Fruit fly (Drosophila melanogaster): ENCODE results near the gene Snoo.

Gene Snoo

DNA sequence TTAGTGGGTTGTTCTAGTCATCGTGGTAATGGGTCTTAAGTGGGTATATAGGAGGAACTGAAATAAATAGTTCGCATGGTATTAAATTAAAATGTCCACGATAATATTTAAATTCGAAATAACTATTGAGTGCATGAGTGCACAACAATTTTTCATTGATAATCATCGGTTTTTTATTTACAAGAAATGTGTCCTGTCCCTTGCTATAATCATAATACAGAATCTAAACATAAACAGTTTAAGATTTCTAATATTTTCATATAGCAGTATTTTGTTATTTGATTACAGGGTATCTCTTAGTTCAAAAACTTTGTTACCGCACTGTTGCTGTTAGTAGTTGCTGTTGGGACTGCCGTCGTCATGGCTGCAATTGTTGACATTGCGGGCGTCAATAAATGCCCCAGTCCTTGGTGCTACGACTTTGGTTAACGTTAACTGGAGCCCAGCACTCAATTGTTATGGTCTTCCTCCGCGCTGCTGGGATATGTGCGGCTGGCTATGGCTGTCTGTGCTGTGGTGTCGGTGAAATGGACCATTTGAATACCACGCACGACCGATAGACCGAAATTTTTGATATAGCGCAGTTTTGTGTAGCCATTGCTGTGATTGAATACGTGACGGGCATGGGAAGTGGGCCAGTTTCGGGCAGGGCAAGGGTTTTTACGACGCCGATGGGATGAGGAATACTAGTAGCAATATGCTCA lies 112.0 kb downstream of the Snoo start (continued):
- TF ChIP-seq B-H2 (GFP tag; optimal IDR thresholded peaks at IDR 0.05) (no peak), CG30020 (tag; optimal IDR thresholded peaks at IDR 0.05) (no peak), CG6813 (GFP tag; optimal IDR thresholded peaks at IDR 0.05) (peak; percentile 28), CG8765 (GFP tag; IDR thresholded peaks at IDR 0.05) (no peak), lola (GFP tag; optimal IDR thresholded peaks at IDR 0.05) (no peak), CG12071 (GFP tag; optimal IDR thresholded peaks at IDR 0.05) (no peak), CG3847 (GFP tag; IDR thresholded peaks at IDR 0.05) (0 out of 2 replicates have a peak, but pooled peaks have one; percentile 22), yki (optimal IDR thresholded peaks at IDR 0.05) (no peak), org-1 (GFP tag; optimal IDR thresholded peaks at IDR 0.05) (peak; percentile 49), CG6254 (GFP tag; optimal IDR thresholded peaks at IDR 0.05) (no peak), gro (GFP tag; optimal IDR thresholded peaks at IDR 0.05) (peak; percentile 58), Side (GFP tag; optimal IDR thresholded peaks at IDR 0.05) (no peak), Dip2 (GFP tag; IDR thresholded peaks at IDR 0.05) (no peak), sc (optimal IDR thresholded peaks at IDR 0.05) (no peak), sc (GFP tag; optimal IDR thresholded peaks at IDR 0.05) (no peak), sr (GFP tag; IDR thresholded peaks at IDR 0.05) (no peak), Poxn (GFP tag; IDR thresholded peaks at IDR 0.05) (no peak), CG8944 (GFP tag; optimal IDR thresholded peaks at IDR 0.05) (no peak), CG16813 (GFP tag; IDR thresholded peaks at IDR 0.05; ENCODE audit: partially characterized antibody) (no peak), CG10979 (tag; optimal IDR thresholded peaks at IDR 0.05) (no peak), Sin3A (optimal IDR thresholded peaks at IDR 0.05) (no peak), grn (GFP tag; optimal IDR thresholded peaks at IDR 0.05) (no peak), luna (GFP tag; optimal IDR thresholded peaks at IDR 0.05) (no peak), odd (GFP tag; optimal IDR thresholded peaks at IDR 0.05) (no peak), CG10274 (GFP tag; optimal IDR thresholded peaks at IDR 0.05) (no peak), wor (GFP tag; IDR thresholded peaks at IDR 0.05) (no peak), Sox100B (GFP tag; optimal IDR thresholded peaks at IDR 0.05) (peak; percentile 44), croc (GFP tag; conservative IDR thresholded peaks at IDR 0.05) (no peak), dan (GFP tag; IDR thresholded peaks at IDR 0.05) (no peak), CG18599 (GFP tag; optimal IDR thresholded peaks at IDR 0.05) (peak; percentile 78), lab (GFP tag; optimal IDR thresholded peaks at IDR 0.05) (peak; percentile 66), D (optimal IDR thresholded peaks at IDR 0.05) (no peak), D (GFP tag; optimal IDR thresholded peaks at IDR 0.05) (peak; percentile 17), CG1603 (tag; optimal IDR thresholded peaks at IDR 0.05) (no peak), CG14965 (GFP tag; optimal IDR thresholded peaks at IDR 0.05; ENCODE audit: borderline replicate concordance) (no peak), CG43689 (GFP tag; IDR thresholded peaks at IDR 0.05) (no peak), CG6272 (GFP tag; IDR thresholded peaks at IDR 0.05) (no peak), jumu (GFP tag; optimal IDR thresholded peaks at IDR 0.05) (no peak), seq (GFP tag; IDR thresholded peaks at IDR 0.05) (peak; percentile 33; the same call in 1 of the 2 replicates), CG7786 (GFP tag; optimal IDR thresholded peaks at IDR 0.05) (peak; percentile 16), CG10543 (GFP tag; optimal IDR thresholded peaks at IDR 0.05) (no peak), ERR (GFP tag; optimal IDR thresholded peaks at IDR 0.05) (no peak), scrt (GFP tag; optimal IDR thresholded peaks at IDR 0.05) (peak; percentile 63), CG2120 (GFP tag; optimal IDR thresholded peaks at IDR 0.05) (peak; percentile 77), Meics (GFP tag; optimal IDR thresholded peaks at IDR 0.05) (peak; percentile 74), stc (GFP tag; IDR thresholded peaks at IDR 0.05) (no peak), BEAF-32 (GFP tag; optimal IDR thresholded peaks at IDR 0.05) (no peak), ci (GFP tag; IDR thresholded peaks at IDR 0.05) (no peak), trh (GFP tag; optimal IDR thresholded peaks at IDR 0.05) (no peak), CG7357 (GFP tag; IDR thresholded peaks at IDR 0.05) (0 out of 3 replicates have a peak, but pooled peaks have one; percentile 38), Doc2 (GFP tag; IDR thresholded peaks at IDR 0.05) (no peak)

All from whole organism, embryonic.